Worm (Caenorhabditis elegans) whole organism, L3 larva: ENCODE data around the gene H20J04.4.

Source experiments
- R02D3.7 ChIP-seq: fragments of 150-350 bp; optimal IDR thresholded peaks from 2 replicates; lab custom pipeline; 2014; ENCODE audit warnings: missing biosample characterization, missing genetic modification characterization
- aly-2 ChIP-seq: fragments of 150-350 bp; optimal IDR thresholded peaks from 2 replicates; lab custom pipeline; 2014; ENCODE audit warnings: missing biosample characterization, missing genetic modification characterization
- ama-1 ChIP-seq: fragments of 150-350 bp; optimal IDR thresholded peaks from 2 replicates; lab custom pipeline; 2018
- ceh-16 ChIP-seq: sonication (generic microtip); optimal IDR thresholded peaks from 2 replicates; lab custom pipeline; 2017; ENCODE audit warnings: missing biosample characterization, missing genetic modification characterization
- ceh-28 ChIP-seq: fragments of 150-350 bp; optimal IDR thresholded peaks from 2 replicates; lab custom pipeline; 2014; ENCODE audit warnings: missing biosample characterization, missing genetic modification reagents, missing genetic modification characterization
- ceh-82 ChIP-seq: fragments of 150-350 bp; optimal IDR thresholded peaks from 2 replicates; lab custom pipeline; 2014; ENCODE audit warnings: missing biosample characterization, missing genetic modification characterization
- daf-12 ChIP-seq: fragments of 150-350 bp; optimal IDR thresholded peaks from 2 replicates; lab custom pipeline; 2014; ENCODE audit warnings: missing biosample characterization, missing genetic modification reagents, missing genetic modification characterization
- egl-27 ChIP-seq: sonication (generic microtip); optimal IDR thresholded peaks from 4 replicates; lab custom pipeline; 2017; ENCODE audit warnings: missing biosample characterization, missing genetic modification reagents, missing genetic modification characterization
- egl-5 ChIP-seq: fragments of 150-350 bp; optimal IDR thresholded peaks from 2 replicates; lab custom pipeline; 2017; ENCODE audit warnings: missing biosample characterization, missing genetic modification reagents, missing genetic modification characterization, inconsistent platforms
- elt-1 ChIP-seq: fragments of 150-350 bp; optimal IDR thresholded peaks from 2 replicates; lab custom pipeline; 2014; ENCODE audit warnings: missing biosample characterization, missing genetic modification characterization
- elt-2 ChIP-seq: sonication (generic microtip); optimal IDR thresholded peaks from 2 replicates; lab custom pipeline; 2016; ENCODE audit warnings: missing genetic modification reagents, mild to moderate bottlenecking, missing genetic modification characterization, missing compliant biosample characterization
- fos-1 ChIP-seq: fragments of 150-350 bp; optimal IDR thresholded peaks from 2 replicates; lab custom pipeline; 2014; ENCODE audit warnings: missing biosample characterization, missing genetic modification characterization
- hmg-11 ChIP-seq: sonication (generic microtip); optimal IDR thresholded peaks from 2 replicates; lab custom pipeline; 2016; ENCODE audit warnings: missing genetic modification characterization, missing compliant biosample characterization
- lin-15B ChIP-seq: fragments of 150-350 bp; optimal IDR thresholded peaks from 2 replicates; lab custom pipeline; 2014; ENCODE audit warnings: missing biosample characterization, missing genetic modification characterization
- lin-39 ChIP-seq: fragments of 150-350 bp; optimal IDR thresholded peaks from 2 replicates; lab custom pipeline; 2018; ENCODE audit warnings: missing biosample characterization, missing genetic modification reagents, missing genetic modification characterization
- mdl-1 ChIP-seq: fragments of 150-350 bp; optimal IDR thresholded peaks from 2 replicates; lab custom pipeline; 2014; ENCODE audit warnings: missing biosample characterization, missing genetic modification characterization
- mml-1 ChIP-seq: fragments of 150-350 bp; sonication (generic microtip); optimal IDR thresholded peaks from 3 replicates; lab custom pipeline; 2014; ENCODE audit warnings: missing biosample characterization, missing genetic modification characterization
- nfya-1 ChIP-seq: sonication (generic microtip); optimal IDR thresholded peaks from 2 replicates; lab custom pipeline; 2017; ENCODE audit warnings: missing genetic modification characterization, mild to moderate bottlenecking, missing compliant biosample characterization, antibody characterized with exemption, moderate library complexity; ENCODE audit not compliant: insufficient read depth
- nhr-11 ChIP-seq: fragments of 150-350 bp; optimal IDR thresholded peaks from 2 replicates; lab custom pipeline; 2014; ENCODE audit warnings: missing biosample characterization, missing genetic modification characterization
- nhr-23 ChIP-seq: fragments of 150-350 bp; optimal IDR thresholded peaks from 2 replicates; lab custom pipeline; 2014; ENCODE audit warnings: missing biosample characterization, missing genetic modification reagents, missing genetic modification characterization
- nhr-25 ChIP-seq: sonication (generic microtip); optimal IDR thresholded peaks from 2 replicates; lab custom pipeline; 2017; ENCODE audit warnings: missing biosample characterization, missing genetic modification characterization
- nhr-28 ChIP-seq: fragments of 150-350 bp; optimal IDR thresholded peaks from 2 replicates; lab custom pipeline; 2014; ENCODE audit warnings: missing biosample characterization, missing genetic modification characterization
- nhr-43 ChIP-seq: sonication (generic microtip); optimal IDR thresholded peaks from 2 replicates; lab custom pipeline; 2016; ENCODE audit warnings: mild to moderate bottlenecking, missing genetic modification characterization, missing compliant biosample characterization; ENCODE audit not compliant: poor library complexity, severe bottlenecking
- nhr-77 ChIP-seq: fragments of 150-350 bp; optimal IDR thresholded peaks from 2 replicates; lab custom pipeline; 2014; ENCODE audit warnings: missing biosample characterization, missing genetic modification characterization
- pha-4 ChIP-seq: fragments of 150-350 bp; optimal IDR thresholded peaks from 2 replicates; lab custom pipeline; 2014; ENCODE audit warnings: missing biosample characterization, missing genetic modification reagents, missing genetic modification characterization
- pqm-1 ChIP-seq: fragments of 150-350 bp; optimal IDR thresholded peaks from 2 replicates; lab custom pipeline; 2017; ENCODE audit warnings: missing biosample characterization, missing genetic modification characterization, inconsistent platforms
- sea-2 ChIP-seq: fragments of 150-350 bp; sonication (generic microtip); optimal IDR thresholded peaks from 4 replicates; lab custom pipeline; 2014; ENCODE audit warnings: missing biosample characterization, missing genetic modification reagents, missing genetic modification characterization
- skn-1 ChIP-seq: fragments of 150-350 bp; optimal IDR thresholded peaks from 2 replicates; lab custom pipeline; 2014; ENCODE audit warnings: missing biosample characterization, missing genetic modification characterization
- snpc-4 ChIP-seq: fragments of 150-350 bp; optimal IDR thresholded peaks from 2 replicates; lab custom pipeline; 2014; ENCODE audit warnings: missing biosample characterization, missing genetic modification characterization
- tbx-2 ChIP-seq: sonication (generic microtip); optimal IDR thresholded peaks from 2 replicates; lab custom pipeline; 2016; ENCODE audit warnings: mild to moderate bottlenecking, missing genetic modification characterization, missing compliant biosample characterization
- unc-62 ChIP-seq: fragments of 150-350 bp; sonication (generic microtip); optimal IDR thresholded peaks from 4 replicates; lab custom pipeline; 2014; ENCODE audit warnings: missing biosample characterization, missing genetic modification reagents, missing genetic modification characterization
- zag-1 ChIP-seq: fragments of 150-350 bp; optimal IDR thresholded peaks from 2 replicates; lab custom pipeline; 2014; ENCODE audit warnings: missing biosample characterization, missing genetic modification characterization
- ztf-11 ChIP-seq: fragments of 150-350 bp; optimal IDR thresholded peaks from 2 replicates; lab custom pipeline; 2014; ENCODE audit warnings: missing biosample characterization, missing genetic modification characterization
- ztf-4 ChIP-seq: fragments of 150-350 bp; optimal IDR thresholded peaks from 2 replicates; lab custom pipeline; 2014; ENCODE audit warnings: missing biosample characterization, missing genetic modification characterization

H20J04.4 gene

DNA sequence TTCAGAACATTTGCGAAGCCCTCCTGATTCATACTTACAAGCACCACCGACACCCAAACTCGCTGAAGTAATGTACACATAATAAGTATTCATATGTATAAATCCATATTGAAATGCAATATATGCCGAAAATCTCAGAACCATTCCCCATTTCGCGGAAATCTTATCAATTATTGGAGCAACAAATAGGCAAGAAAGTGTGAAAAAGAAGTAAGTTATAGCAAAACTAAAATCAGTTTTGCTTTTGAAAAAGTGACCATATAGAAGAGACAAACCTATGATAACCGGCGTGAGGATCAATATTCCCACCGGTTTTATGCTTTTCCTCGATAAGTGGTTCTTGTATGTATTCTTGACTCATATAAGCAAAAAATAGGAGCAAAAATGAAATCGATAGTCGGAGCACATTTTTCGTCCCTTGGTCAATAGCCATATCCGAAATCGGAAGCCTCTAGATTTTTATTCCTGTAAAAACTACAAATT lies 9.2 kb upstream of the H20J04.4 start, which contains the start of gene Y52E8A.6:
Gene Y52E8A.6, minus strand, starts transcription at position 433 of the 483 bp plus-strand sequence.
- TF ChIP-seq fos-1 (no peak), ama-1 (no peak), pha-4 (no peak), R02D3.7 (tag; lab: Kevin White, UChicago) (no peak), nhr-43 (tag; lab: Kevin White, UChicago) (no peak), pqm-1 (tag; lab: Kevin White, UChicago) (no peak), ceh-28 (tag; lab: Kevin White, UChicago) (no peak)

DNA sequence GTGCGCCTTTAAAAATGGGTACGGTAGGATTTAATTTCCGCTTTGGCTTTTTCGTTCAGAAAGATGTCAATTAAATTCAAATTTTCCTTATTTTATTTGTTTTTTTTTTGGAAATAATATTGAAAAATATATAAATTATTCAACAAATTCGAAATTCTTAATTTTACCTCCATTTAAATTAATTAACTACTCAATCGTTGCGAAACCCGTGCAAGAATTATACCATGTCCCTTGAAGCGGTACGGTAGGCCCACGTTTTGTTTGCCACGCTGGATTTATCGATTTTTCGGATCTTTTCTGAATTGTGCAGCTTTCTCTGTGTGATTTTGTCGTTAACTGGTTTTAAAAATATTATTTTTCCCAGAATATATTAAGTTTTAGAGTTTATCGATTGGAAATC lies 8.4 kb upstream of the H20J04.4 start, which contains the start of gene Y52E8A.2:
Gene Y52E8A.2, plus strand, starts transcription at position 382 of the 400 bp plus-strand sequence.
- TF ChIP-seq skn-1 (tag; lab: Kevin White, UChicago) (no peak), mml-1 (no peak), nhr-28 (tag; lab: Kevin White, UChicago) (no peak), ceh-82 (tag; lab: Kevin White, UChicago) (no peak), ztf-11 (tag; lab: Kevin White, UChicago) (no peak), nhr-23 (tag; lab: Kevin White, UChicago) (no peak), tbx-2 (tag; lab: Kevin White, UChicago) (no peak), nhr-25 (tag; lab: Kevin White, UChicago) (no peak), sea-2 (GFP tag; lab: Kevin White, UChicago) (no peak), pha-4 (no peak), mdl-1 (no peak), daf-12 (tag; lab: Kevin White, UChicago) (no peak), ceh-28 (tag; lab: Kevin White, UChicago) (no peak), elt-2 (no peak)

DNA sequence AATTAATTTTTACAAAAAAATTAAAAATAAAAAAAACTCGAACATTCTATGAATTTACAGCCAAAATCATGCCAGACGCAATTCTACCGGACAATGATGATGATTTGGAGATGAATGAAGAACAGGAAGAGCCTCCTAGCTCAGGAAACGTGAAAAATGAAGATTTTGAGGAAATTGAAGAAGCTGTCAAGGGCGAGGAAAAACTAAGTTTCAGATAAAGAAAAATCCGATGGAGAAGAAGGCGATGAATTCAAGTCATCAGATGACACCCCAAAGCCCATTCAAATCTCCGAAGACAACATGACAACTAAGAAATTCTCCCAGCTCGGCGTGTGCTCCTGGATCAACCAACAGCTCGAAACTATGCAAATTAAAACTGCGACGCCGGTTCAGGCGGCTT lies 7.0 kb upstream of the H20J04.4 start, which contains the start of gene Y52E8A.1:
Gene Y52E8A.1, plus strand, starts transcription at position 301 of the 400 bp plus-strand sequence.
- TF ChIP-seq pqm-1 (tag; lab: Kevin White, UChicago) = no peak
- TF ChIP-seq ztf-4 (tag; lab: Kevin White, UChicago) = no peak
- TF ChIP-seq nfya-1 (tag; lab: Kevin White, UChicago) = no peak
- no peak for TF ChIP-seq mdl-1
- no peak for TF ChIP-seq skn-1 (tag; lab: Kevin White, UChicago)
- no peak for TF ChIP-seq ceh-16
- TF ChIP-seq aly-2 = no peak
- no peak for TF ChIP-seq lin-39 (tag; lab: Kevin White, UChicago)
- TF ChIP-seq daf-12 (tag; lab: Kevin White, UChicago) = no peak
- no peak for TF ChIP-seq snpc-4 (tag; lab: Kevin White, UChicago)
- TF ChIP-seq egl-27 (tag; lab: Kevin White, UChicago) = no peak
- TF ChIP-seq nhr-43 (tag; lab: Kevin White, UChicago) = no peak
- no peak for TF ChIP-seq ceh-82 (tag; lab: Kevin White, UChicago)
- TF ChIP-seq nhr-11 (tag; lab: Kevin White, UChicago) = no peak
- TF ChIP-seq lin-15B (tag; lab: Kevin White, UChicago) = no peak

DNA sequence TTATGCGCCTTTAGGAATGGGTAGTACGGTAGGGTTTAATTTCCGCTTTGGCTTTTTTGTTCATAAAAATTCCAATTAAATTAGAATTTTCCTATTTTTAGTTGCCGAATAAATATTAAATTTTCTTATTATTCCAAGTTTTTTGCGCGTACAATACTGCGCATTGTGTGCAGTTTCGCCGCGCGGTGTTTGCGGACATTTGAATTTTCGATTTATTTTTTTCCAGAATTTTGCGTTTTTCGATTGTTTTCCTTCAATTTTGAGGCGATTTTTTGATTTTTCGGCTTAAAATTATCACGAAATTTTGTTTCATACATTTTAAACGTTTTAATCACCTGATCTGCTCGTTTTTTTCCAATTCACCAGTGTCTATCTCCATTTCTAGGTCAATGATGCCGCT lies 5.9 kb upstream of the H20J04.4 start, which contains the start of gene H20J04.6:
Gene H20J04.6, plus strand, starts transcription at position 386 of the 400 bp plus-strand sequence.
- TF ChIP-seq hmg-11 (tag; lab: Kevin White, UChicago) (peak; percentile 85), pha-4 (peak; percentile 63), skn-1 (tag; lab: Kevin White, UChicago) (no peak), nfya-1 (tag; lab: Kevin White, UChicago) (peak; percentile 43), nhr-23 (tag; lab: Kevin White, UChicago) (peak; percentile 9), unc-62 (no peak)

DNA sequence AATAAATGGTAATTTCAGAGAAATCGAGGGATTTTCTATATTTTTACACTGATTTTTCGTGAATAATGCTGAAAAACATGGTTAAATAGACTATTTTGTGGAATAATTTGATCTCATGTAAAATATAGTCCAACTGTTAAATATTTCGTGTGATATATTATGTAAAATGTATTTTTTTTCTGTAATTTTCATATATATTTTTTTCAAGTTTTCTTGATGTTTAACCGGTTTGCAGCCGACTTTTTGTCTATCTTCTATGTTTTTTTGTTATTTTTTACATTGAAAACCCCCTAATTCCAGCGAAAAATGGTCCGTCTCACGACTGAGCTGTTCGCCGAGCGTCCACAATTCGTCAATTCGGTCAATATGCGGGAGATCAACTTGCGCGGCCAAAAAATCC lies 4.8 kb upstream of the H20J04.4 start, which contains the start of gene mog-2:
Gene mog-2, plus strand, starts transcription at position 301 of the 400 bp plus-strand sequence.
- TF ChIP-seq ztf-11 (tag; lab: Kevin White, UChicago) = no peak

DNA sequence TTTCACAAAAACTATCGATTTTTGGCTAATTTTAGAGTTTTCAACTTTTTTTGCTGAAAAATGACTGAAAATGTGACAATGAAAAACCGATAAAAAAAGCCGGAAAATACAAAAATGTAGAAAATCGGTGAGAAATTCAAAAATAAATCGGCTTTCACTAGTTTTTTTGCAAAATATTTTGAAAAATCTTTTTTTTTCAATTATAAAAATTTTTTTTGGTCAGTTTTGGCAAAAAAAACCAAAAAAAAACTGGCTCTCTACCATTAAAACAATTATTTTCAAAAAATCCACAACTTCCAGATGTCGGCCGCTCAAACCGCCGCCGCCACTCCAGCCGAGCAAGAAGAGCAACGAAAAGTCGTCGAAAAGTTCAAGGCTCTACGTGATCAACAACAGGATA lies 2.4 kb upstream of the H20J04.4 start, which contains the start of gene pfd-2:
Gene pfd-2, plus strand, starts transcription at position 301 of the 400 bp plus-strand sequence.
- TF ChIP-seq zag-1 (tag; lab: Kevin White, UChicago) (no peak), snpc-4 (tag; lab: Kevin White, UChicago) (no peak), nhr-43 (tag; lab: Kevin White, UChicago) (no peak), nhr-11 (tag; lab: Kevin White, UChicago) (no peak), aly-2 (no peak), nhr-77 (tag; lab: Kevin White, UChicago) (no peak), pha-4 (no peak), sea-2 (GFP tag; lab: Kevin White, UChicago) (no peak), nfya-1 (tag; lab: Kevin White, UChicago) (no peak), elt-1 (tag; lab: Kevin White, UChicago) (no peak), hmg-11 (tag; lab: Kevin White, UChicago) (no peak), egl-5 (tag; lab: Kevin White, UChicago) (no peak), lin-39 (tag; lab: Kevin White, UChicago) (no peak), daf-12 (tag; lab: Kevin White, UChicago) (no peak), pqm-1 (tag; lab: Kevin White, UChicago) (no peak), R02D3.7 (tag; lab: Kevin White, UChicago) (no peak), unc-62 (no peak), nhr-28 (tag; lab: Kevin White, UChicago) (no peak)
